Fruit fly (Drosophila melanogaster) whole organism, prepupa: ENCODE measurements around the gene Galk.

Experiments used
- Blimp-1 ChIP-seq: fragments of 200-800 bp; sonication (Bioruptor generic); optimal IDR thresholded peaks from 3 replicates; lab custom pipeline; 2017; ENCODE audit warnings: missing biosample characterization, missing genetic modification characterization, mild to moderate bottlenecking, moderate library complexity, missing genetic modification reagents
- CG10631 ChIP-seq: fragments of 200-800 bp; sonication (Bioruptor generic); optimal IDR thresholded peaks from 2 replicates; lab custom pipeline; 2016; ENCODE audit warnings: missing biosample characterization, missing genetic modification characterization
- CG10669 ChIP-seq: fragments of 200-800 bp; sonication (Bioruptor generic); optimal IDR thresholded peaks from 3 replicates; lab custom pipeline; 2018; ENCODE audit warnings: missing biosample characterization, mild to moderate bottlenecking, missing genetic modification characterization, moderate library complexity
- CG11294 ChIP-seq: fragments of 200-800 bp; sonication (Bioruptor generic); IDR thresholded peaks from 2 replicates; pipeline ENCODE4 v1.3.6; 2022; ENCODE audit warnings: missing biosample characterization, missing genetic modification characterization
- CG11762 ChIP-seq: fragments of 200-800 bp; sonication (Bioruptor generic); optimal IDR thresholded peaks from 3 replicates; lab custom pipeline; 2016; ENCODE audit warnings: missing biosample characterization, missing genetic modification characterization; ENCODE audit not compliant: insufficient read depth
- CG11902 ChIP-seq: fragments of 200-800 bp; sonication (Bioruptor generic); optimal IDR thresholded peaks from 3 replicates; lab custom pipeline; 2016; ENCODE audit warnings: missing biosample characterization, missing genetic modification characterization
- CG15336 ChIP-seq: fragments of 200-800 bp; sonication (Bioruptor generic); IDR thresholded peaks from 2 replicates; pipeline ENCODE4 v1.3.6; 2022; ENCODE audit warnings: missing biosample characterization, missing genetic modification characterization
- CG16779 ChIP-seq: fragments of 200-800 bp; sonication (Bioruptor generic); optimal IDR thresholded peaks from 3 replicates; lab custom pipeline; 2017; ENCODE audit warnings: missing biosample characterization, mild to moderate bottlenecking, missing genetic modification characterization
- CG3032 ChIP-seq: fragments of 200-800 bp; optimal IDR thresholded peaks from 2 replicates; lab custom pipeline; 2019; ENCODE audit warnings: missing biosample characterization, mild to moderate bottlenecking, missing genetic modification characterization, moderate library complexity
- CG31627 ChIP-seq: fragments of 200-800 bp; sonication (Bioruptor generic); optimal IDR thresholded peaks from 3 replicates; lab custom pipeline; 2016; ENCODE audit warnings: missing biosample characterization, missing genetic modification characterization
- CG34406 ChIP-seq: fragments of 200-800 bp; sonication (Bioruptor generic); optimal IDR thresholded peaks from 3 replicates; lab custom pipeline; 2016; ENCODE audit warnings: missing biosample characterization, missing genetic modification characterization
- CG3919 ChIP-seq: fragments of 200-800 bp; sonication (Bioruptor generic); optimal IDR thresholded peaks from 3 replicates; lab custom pipeline; 2016; ENCODE audit warnings: missing biosample characterization, missing genetic modification characterization
- CG4318 ChIP-seq: fragments of 200-800 bp; sonication (Bioruptor generic); optimal IDR thresholded peaks from 3 replicates; lab custom pipeline; 2017; ENCODE audit warnings: missing biosample characterization, mild to moderate bottlenecking, missing genetic modification characterization
- CG6163 ChIP-seq: fragments of 200-800 bp; sonication (Bioruptor generic); IDR thresholded peaks from 3 replicates; pipeline ENCODE4 v1.3.6; 2022; ENCODE audit warnings: missing biosample characterization, missing genetic modification characterization
- CG6276 ChIP-seq: fragments of 200-800 bp; sonication (Bioruptor generic); optimal IDR thresholded peaks from 2 replicates; lab custom pipeline; 2017; ENCODE audit warnings: missing biosample characterization, mild to moderate bottlenecking, missing genetic modification characterization
- CG6792 ChIP-seq: fragments of 200-800 bp; sonication (Bioruptor generic); optimal IDR thresholded peaks from 3 replicates; lab custom pipeline; 2016; ENCODE audit warnings: missing biosample characterization, missing genetic modification characterization
- CG6808 ChIP-seq: fragments of 200-800 bp; sonication (Bioruptor generic); optimal IDR thresholded peaks from 3 replicates; lab custom pipeline; 2017; ENCODE audit warnings: missing biosample characterization, missing genetic modification characterization, mild to moderate bottlenecking, moderate library complexity, missing genetic modification reagents
- CG6854 ChIP-seq: fragments of 200-800 bp; sonication (Bioruptor generic); optimal IDR thresholded peaks from 2 replicates; lab custom pipeline; 2017; ENCODE audit warnings: missing biosample characterization, mild to moderate bottlenecking, missing genetic modification characterization
- CG7368 ChIP-seq: fragments of 200-800 bp; sonication (Bioruptor generic); optimal IDR thresholded peaks from 3 replicates; lab custom pipeline; 2016; ENCODE audit warnings: missing biosample characterization, missing genetic modification characterization
- CG8119 ChIP-seq: fragments of 200-800 bp; sonication (Bioruptor generic); IDR thresholded peaks from 3 replicates; pipeline ENCODE4 v1.3.6; 2022; ENCODE audit warnings: missing biosample characterization, missing genetic modification characterization
- CG8319 ChIP-seq: fragments of 200-800 bp; sonication (Bioruptor generic); optimal IDR thresholded peaks from 3 replicates; lab custom pipeline; 2016; ENCODE audit warnings: missing biosample characterization, missing genetic modification characterization
- CG9139 ChIP-seq: fragments of 200-800 bp; sonication (Bioruptor generic); optimal IDR thresholded peaks from 3 replicates; lab custom pipeline; 2017; ENCODE audit warnings: missing biosample characterization, mild to moderate bottlenecking, missing genetic modification characterization
- Eip75B ChIP-seq: fragments of 200-800 bp; sonication (Bioruptor generic); optimal IDR thresholded peaks from 3 replicates; lab custom pipeline; 2016; ENCODE audit warnings: missing biosample characterization, missing genetic modification characterization
- Eip78C ChIP-seq: fragments of 200-800 bp; sonication (Bioruptor generic); peaks from one replicate; lab custom pipeline; 2016; ENCODE audit warnings: missing biosample characterization, missing genetic modification characterization
- Eip93F ChIP-seq: fragments of 200-800 bp; sonication (Bioruptor generic); optimal IDR thresholded peaks from 2 replicates; lab custom pipeline; 2016; ENCODE audit warnings: missing biosample characterization, mild to moderate bottlenecking, missing genetic modification characterization
- Ets21C ChIP-seq: fragments of 200-800 bp; sonication (Bioruptor generic); optimal IDR thresholded peaks from 3 replicates; lab custom pipeline; 2016; ENCODE audit warnings: missing biosample characterization, missing genetic modification characterization
- Ets96B ChIP-seq: fragments of 200-800 bp; optimal IDR thresholded peaks from 2 replicates; lab custom pipeline; 2019; ENCODE audit warnings: missing biosample characterization, mild to moderate bottlenecking, missing genetic modification characterization, moderate library complexity
- Gug ChIP-seq: fragments of 200-800 bp; sonication (Bioruptor generic); IDR thresholded peaks from 2 replicates; pipeline ENCODE4 v1.3.6; 2022; ENCODE audit warnings: missing biosample characterization, missing genetic modification characterization
- Hr39 ChIP-seq: fragments of 200-800 bp; sonication (Bioruptor generic); optimal IDR thresholded peaks from 2 replicates; lab custom pipeline; 2016; ENCODE audit warnings: missing biosample characterization, missing genetic modification characterization
- Hr4 ChIP-seq: fragments of 200-800 bp; sonication (Bioruptor generic); optimal IDR thresholded peaks from 3 replicates; lab custom pipeline; 2016; ENCODE audit warnings: missing biosample characterization, missing genetic modification characterization
- Lpt ChIP-seq: fragments of 200-800 bp; sonication (Bioruptor generic); optimal IDR thresholded peaks from 3 replicates; lab custom pipeline; 2016; ENCODE audit warnings: missing biosample characterization, missing genetic modification characterization
- Met ChIP-seq: fragments of 200-800 bp; sonication (Bioruptor generic); optimal IDR thresholded peaks from 3 replicates; lab custom pipeline; 2016; ENCODE audit warnings: missing biosample characterization, missing genetic modification characterization
- Smox ChIP-seq: fragments of 200-800 bp; sonication (Bioruptor generic); optimal IDR thresholded peaks from 3 replicates; lab custom pipeline; 2016; ENCODE audit warnings: missing biosample characterization, missing genetic modification characterization
- Sox14 ChIP-seq: fragments of 200-800 bp; sonication (Bioruptor generic); optimal IDR thresholded peaks from 3 replicates; lab custom pipeline; 2016; ENCODE audit warnings: missing biosample characterization, missing genetic modification characterization
- Sox15 ChIP-seq: fragments of 200-800 bp; sonication (Bioruptor generic); optimal IDR thresholded peaks from 3 replicates; lab custom pipeline; 2016; ENCODE audit warnings: missing biosample characterization, missing genetic modification characterization
- achi ChIP-seq: fragments of 200-800 bp; sonication (Bioruptor generic); optimal IDR thresholded peaks from 3 replicates; lab custom pipeline; 2016; ENCODE audit warnings: missing biosample characterization, missing genetic modification characterization
- acj6 ChIP-seq: fragments of 200-800 bp; sonication (Bioruptor generic); optimal IDR thresholded peaks from 3 replicates; lab custom pipeline; 2016; ENCODE audit warnings: missing biosample characterization, missing genetic modification characterization
- cyc ChIP-seq: fragments of 200-800 bp; sonication (Bioruptor generic); optimal IDR thresholded peaks from 3 replicates; lab custom pipeline; 2016; ENCODE audit warnings: missing biosample characterization, missing genetic modification characterization
- dac ChIP-seq: fragments of 200-800 bp; sonication (Bioruptor generic); optimal IDR thresholded peaks from 2 replicates; lab custom pipeline; 2017; ENCODE audit warnings: missing biosample characterization, mild to moderate bottlenecking, missing genetic modification characterization
- dsx ChIP-seq: fragments of 200-800 bp; optimal IDR thresholded peaks from 3 replicates; lab custom pipeline; 2019; ENCODE audit warnings: missing biosample characterization, mild to moderate bottlenecking, missing genetic modification characterization, moderate library complexity; ENCODE audit not compliant: poor library complexity, severe bottlenecking
- eg ChIP-seq: fragments of 200-800 bp; sonication (Bioruptor generic); IDR thresholded peaks from 3 replicates; pipeline ENCODE4 v1.3.6; 2022; ENCODE audit warnings: missing biosample characterization, missing genetic modification characterization
- esn ChIP-seq: fragments of 200-800 bp; sonication (Bioruptor generic); optimal IDR thresholded peaks from 2 replicates; lab custom pipeline; 2016; ENCODE audit warnings: missing biosample characterization, mild to moderate bottlenecking, missing genetic modification characterization, moderate library complexity
- fd59A ChIP-seq: fragments of 200-800 bp; sonication (Bioruptor generic); optimal IDR thresholded peaks from 2 replicates; lab custom pipeline; 2017; ENCODE audit warnings: missing biosample characterization, mild to moderate bottlenecking, missing genetic modification characterization, missing genetic modification reagents
- fd85E ChIP-seq: fragments of 200-800 bp; sonication (Bioruptor generic); optimal IDR thresholded peaks from 3 replicates; lab custom pipeline; 2016; ENCODE audit warnings: missing biosample characterization, missing genetic modification characterization
- fkh ChIP-seq: fragments of 200-800 bp; sonication (Bioruptor generic); optimal IDR thresholded peaks from 3 replicates; lab custom pipeline; 2017; ENCODE audit warnings: missing biosample characterization, mild to moderate bottlenecking, missing genetic modification characterization, moderate library complexity
- lz ChIP-seq: fragments of 200-800 bp; sonication (Bioruptor generic); optimal IDR thresholded peaks from 3 replicates; lab custom pipeline; 2016; ENCODE audit warnings: missing biosample characterization, missing genetic modification characterization
- net ChIP-seq: fragments of 200-800 bp; sonication (Bioruptor generic); optimal IDR thresholded peaks from 3 replicates; lab custom pipeline; 2016; ENCODE audit warnings: missing biosample characterization, missing genetic modification characterization
- pdm3 ChIP-seq: fragments of 200-800 bp; sonication (Bioruptor generic); optimal IDR thresholded peaks from 3 replicates; lab custom pipeline; 2016; ENCODE audit warnings: missing biosample characterization, missing genetic modification characterization
- spab ChIP-seq: fragments of 200-800 bp; sonication (Bioruptor generic); optimal IDR thresholded peaks from 2 replicates; lab custom pipeline; 2017; ENCODE audit warnings: missing biosample characterization, mild to moderate bottlenecking, missing genetic modification characterization, missing genetic modification reagents
- ss ChIP-seq, 2 experiments: fragments of 200-800 bp; sonication (Bioruptor generic); optimal IDR thresholded peaks; 2 replicates in 1 of 2; 3 replicates in 1 of 2; lab custom pipeline; 2017 to 2018; ENCODE audit warnings: mild to moderate bottlenecking in 2 of 2, missing biosample characterization in 2 of 2, missing genetic modification characterization in 2 of 2, moderate library complexity in 1 of 2
- svp ChIP-seq: fragments of 200-800 bp; sonication (Bioruptor generic); peaks from one replicate; lab custom pipeline; 2016; ENCODE audit warnings: missing biosample characterization, missing genetic modification characterization

Galk gene

dm6 chr3L:8996899-8997685 is 11.2 kb upstream of the Galk start:
- TF ChIP-seq Blimp-1 (GFP tag; lab: Kevin White, UChicago) (peak; percentile 91), pdm3 (GFP tag; lab: Kevin White, UChicago) (no peak), net (peak; percentile 18), Ets96B (tag; lab: Kevin White, UChicago) (no peak), Hr39 (GFP tag; lab: Kevin White, UChicago) (no peak), CG4318 (GFP tag; lab: Kevin White, UChicago) (no peak), CG10631 (GFP tag; lab: Kevin White, UChicago) (no peak), fd59A (GFP tag; lab: Kevin White, UChicago) (no peak), fkh (GFP tag; lab: Kevin White, UChicago) (no peak), CG6792 (no peak), Eip78C (GFP tag; lab: Kevin White, UChicago) (peak; percentile 32), CG15336 (GFP tag; lab: Robert Waterston, UW) (0 out of 2 replicates have a peak, but pooled peaks have one; percentile 31), fd85E (GFP tag; lab: Kevin White, UChicago) (no peak), spab (GFP tag; lab: Kevin White, UChicago) (no peak), CG6808 (GFP tag; lab: Kevin White, UChicago) (no peak), CG3919 (GFP tag; lab: Kevin White, UChicago) (peak; percentile 15), Hr4 (no peak), CG34406 (GFP tag; lab: Kevin White, UChicago) (no peak), Gug (GFP tag; lab: Robert Waterston, UW) (no peak), CG6163 (GFP tag; lab: Robert Waterston, UW) (0 out of 3 replicates have a peak, but pooled peaks have one; percentile 18), achi (GFP tag; lab: Kevin White, UChicago) (peak; percentile 52), esn (GFP tag; lab: Kevin White, UChicago) (no peak), CG31627 (no peak), CG8319 (GFP tag; lab: Kevin White, UChicago) (no peak), Ets21C (GFP tag; lab: Kevin White, UChicago) (no peak), Met (GFP tag; lab: Kevin White, UChicago) (no peak), eg (0 out of 3 replicates have a peak, but pooled peaks have one; percentile 34), CG11902 (GFP tag; lab: Kevin White, UChicago) (no peak), CG11762 (GFP tag; lab: Kevin White, UChicago) (no peak), CG8119 (peak; percentile 14; the same call in 1 of the 3 replicates), CG7368 (no peak), dac (GFP tag; lab: Kevin White, UChicago) (no peak), Sox15 (no peak), acj6 (no peak), CG3032 (no peak), lz (no peak), Eip93F (GFP tag; lab: Kevin White, UChicago) (no peak), cyc (no peak), CG16779 (tag; lab: Kevin White, UChicago) (no peak), Smox (GFP tag; lab: Kevin White, UChicago) (no peak), CG9139 (GFP tag; lab: Kevin White, UChicago) (no peak), CG6854 (GFP tag; lab: Kevin White, UChicago) (peak; percentile 41), CG6276 (GFP tag; lab: Kevin White, UChicago) (no peak), CG11294 (GFP tag; lab: Robert Waterston, UW) (no peak), Sox14 (GFP tag; lab: Kevin White, UChicago) (no peak), dsx (GFP tag; lab: Kevin White, UChicago) (peak; percentile 26), Lpt (GFP tag; lab: Kevin White, UChicago) (no peak), CG10669 (no peak), svp (GFP tag; lab: Kevin White, UChicago) (peak; percentile 89), Eip75B (GFP tag; lab: Kevin White, UChicago) (no peak), ss (GFP tag; optimal IDR thresholded peaks at IDR 0.05; lab: Kevin White, UChicago) (peak in 1 of 2 experiments; percentile 21)
